Fruit fly (Drosophila melanogaster): Measurements from ENCODE around the gene CG33124.

DNA sequence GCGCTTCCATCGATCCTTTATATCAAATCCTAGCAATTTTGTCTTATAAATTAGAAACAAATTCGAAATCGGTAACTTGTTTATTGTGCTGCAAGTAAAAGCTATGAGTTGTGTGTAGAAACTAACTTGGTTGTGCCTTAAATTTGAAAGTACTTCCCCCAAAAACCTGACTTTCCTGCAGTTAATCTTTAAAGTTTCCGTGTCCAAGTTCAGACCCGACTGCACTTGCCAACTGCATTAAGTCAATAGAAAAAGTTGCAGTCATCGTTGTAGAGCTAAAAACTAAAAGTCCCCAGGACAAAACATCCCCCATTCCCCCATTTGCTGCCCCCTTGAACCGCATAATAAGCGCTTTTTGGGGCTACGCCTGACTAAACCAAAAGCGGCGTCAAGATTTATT, 31.6 kb upstream of the CG33124 start, which contains the start of gene Tengl1:
- TF ChIP-seq psq (optimal IDR thresholded peaks at IDR 0.05) (no peak), CG8478 (optimal IDR thresholded peaks at IDR 0.05) (no peak), pan (optimal IDR thresholded peaks at IDR 0.05) (no peak), Dll (optimal IDR thresholded peaks at IDR 0.05) (no peak), usp (GFP tag; optimal IDR thresholded peaks at IDR 0.05) (no peak)

All from whole organism.